Fruit fly (Drosophila melanogaster) ovary, adult (tissue): ENCODE measurements around the gene sima.
A peak's percentile ranks its signal among the peaks of the same experiment; 100 is the strongest.

Experiments
- CG17801 ChIP-seq: fragments of 200-800 bp; optimal IDR thresholded peaks from 2 replicates; lab custom pipeline; 2019; ENCODE audit warnings: missing biosample characterization, mild to moderate bottlenecking, missing genetic modification characterization, moderate library complexity; ENCODE audit not compliant: partially characterized antibody

sima gene

dm6 chr3R:30099341-30099871, 41.3 kb downstream of the sima start:
- TF ChIP-seq CG17801 (GFP tag; lab: Kevin White, UChicago), result peak; percentile 67

- TF ChIP-seq CG17801 (GFP tag; lab: Kevin White, UChicago), result no peak
Measured at dm6 chr3R:30100325-30100975, 42.3 kb downstream of the sima start.

dm6 chr3R:30100976-30101332, 42.8 kb downstream of the sima start:
- TF ChIP-seq CG17801 (GFP tag; lab: Kevin White, UChicago), result no peak

dm6 chr3R:30101389-30101935, 43.4 kb downstream of the sima start:
- TF ChIP-seq CG17801 (GFP tag; lab: Kevin White, UChicago), result no peak

- peak; percentile 19 for TF ChIP-seq CG17801 (GFP tag; lab: Kevin White, UChicago)
Measured at dm6 chr3R:30102806-30103619, 44.9 kb downstream of the sima start.

dm6 chr3R:30104912-30105510, 46.9 kb downstream of the sima start:
- TF ChIP-seq CG17801 (GFP tag; lab: Kevin White, UChicago), result no peak

- TF ChIP-seq CG17801 (GFP tag; lab: Kevin White, UChicago), result no peak
Measured at dm6 chr3R:30105808-30106207, 47.7 kb downstream of the sima start.

dm6 chr3R:30106562-30106961, 48.5 kb downstream of the sima start:
- no peak for TF ChIP-seq CG17801 (GFP tag; lab: Kevin White, UChicago)

- TF ChIP-seq CG17801 (GFP tag; lab: Kevin White, UChicago), result no peak
Measured at dm6 chr3R:30107718-30108117, 49.6 kb downstream of the sima start.

dm6 chr3R:30108639-30109038, 50.5 kb downstream of the sima start:
- TF ChIP-seq CG17801 (GFP tag; lab: Kevin White, UChicago), result no peak

- TF ChIP-seq CG17801 (GFP tag; lab: Kevin White, UChicago), result no peak
Measured at dm6 chr3R:30109380-30109779, 51.3 kb downstream of the sima start.

dm6 chr3R:30110959-30111358, 52.8 kb downstream of the sima start:
- no peak for TF ChIP-seq CG17801 (GFP tag; lab: Kevin White, UChicago)

- TF ChIP-seq CG17801 (GFP tag; lab: Kevin White, UChicago), result no peak
Measured at dm6 chr3R:30114286-30114803, 56.2 kb downstream of the sima start.

dm6 chr3R:30121731-30122130, 63.6 kb downstream of the sima start:
- TF ChIP-seq CG17801 (GFP tag; lab: Kevin White, UChicago), result no peak

- TF ChIP-seq CG17801 (GFP tag; lab: Kevin White, UChicago), result no peak
Measured at dm6 chr3R:30123163-30123562, 65.1 kb downstream of the sima start, which contains the start of gene CG45072. Gene CG45072, minus strand, starts transcription at chr3R:30123263.
